Worm (Caenorhabditis elegans) whole organism, L3 larva: Measurements from ENCODE around the gene fbxb-75.

Source experiments
- R02D3.7 ChIP-seq: fragments of 150-350 bp; optimal IDR thresholded peaks from 2 replicates; lab custom pipeline; 2014; ENCODE audit warnings: missing biosample characterization, missing genetic modification characterization
- ZK546.5 ChIP-seq: sonication (generic microtip); optimal IDR thresholded peaks from 2 replicates; lab custom pipeline; 2017; ENCODE audit warnings: missing biosample characterization, missing genetic modification characterization
- aly-2 ChIP-seq: fragments of 150-350 bp; optimal IDR thresholded peaks from 2 replicates; lab custom pipeline; 2014; ENCODE audit warnings: missing biosample characterization, missing genetic modification characterization
- ama-1 ChIP-seq: fragments of 150-350 bp; optimal IDR thresholded peaks from 2 replicates; lab custom pipeline; 2018
- ceh-16 ChIP-seq: sonication (generic microtip); optimal IDR thresholded peaks from 2 replicates; lab custom pipeline; 2017; ENCODE audit warnings: missing biosample characterization, missing genetic modification characterization
- ceh-28 ChIP-seq: fragments of 150-350 bp; optimal IDR thresholded peaks from 2 replicates; lab custom pipeline; 2014; ENCODE audit warnings: missing biosample characterization, missing genetic modification reagents, missing genetic modification characterization
- ceh-82 ChIP-seq: fragments of 150-350 bp; optimal IDR thresholded peaks from 2 replicates; lab custom pipeline; 2014; ENCODE audit warnings: missing biosample characterization, missing genetic modification characterization
- ceh-9 ChIP-seq: sonication (generic microtip); optimal IDR thresholded peaks from 2 replicates; lab custom pipeline; 2018; ENCODE audit warnings: missing biosample characterization, missing genetic modification characterization
- daf-12 ChIP-seq: fragments of 150-350 bp; optimal IDR thresholded peaks from 2 replicates; lab custom pipeline; 2014; ENCODE audit warnings: missing biosample characterization, missing genetic modification reagents, missing genetic modification characterization
- egl-27 ChIP-seq: sonication (generic microtip); optimal IDR thresholded peaks from 4 replicates; lab custom pipeline; 2017; ENCODE audit warnings: missing biosample characterization, missing genetic modification reagents, missing genetic modification characterization
- egl-5 ChIP-seq: fragments of 150-350 bp; optimal IDR thresholded peaks from 2 replicates; lab custom pipeline; 2017; ENCODE audit warnings: missing biosample characterization, missing genetic modification reagents, missing genetic modification characterization, inconsistent platforms
- elt-2 ChIP-seq: sonication (generic microtip); optimal IDR thresholded peaks from 2 replicates; lab custom pipeline; 2016; ENCODE audit warnings: missing genetic modification reagents, mild to moderate bottlenecking, missing genetic modification characterization, missing compliant biosample characterization
- elt-3 ChIP-seq, 3 experiments: fragments of 150-350 bp in 1 of 3; sonication (generic microtip) in 2 of 3; optimal IDR thresholded peaks; 2 replicates in 2 of 3; 4 replicates in 1 of 3; lab custom pipeline; 2014 to 2017; ENCODE audit warnings: missing biosample characterization in 3 of 3, missing genetic modification characterization in 3 of 3
- fkh-10 ChIP-seq: sonication (generic microtip); optimal IDR thresholded peaks from 2 replicates; lab custom pipeline; 2017; ENCODE audit warnings: missing biosample characterization, missing genetic modification reagents, missing genetic modification characterization
- fkh-2 ChIP-seq: fragments of 150-350 bp; optimal IDR thresholded peaks from 2 replicates; lab custom pipeline; 2014; ENCODE audit warnings: missing biosample characterization, missing genetic modification reagents, missing genetic modification characterization
- fos-1 ChIP-seq: fragments of 150-350 bp; optimal IDR thresholded peaks from 2 replicates; lab custom pipeline; 2014; ENCODE audit warnings: missing biosample characterization, missing genetic modification characterization
- hmg-11 ChIP-seq: sonication (generic microtip); optimal IDR thresholded peaks from 2 replicates; lab custom pipeline; 2016; ENCODE audit warnings: missing genetic modification characterization, missing compliant biosample characterization
- jun-1 ChIP-seq: fragments of 150-350 bp; optimal IDR thresholded peaks from 2 replicates; lab custom pipeline; 2014; ENCODE audit warnings: missing biosample characterization, missing genetic modification reagents, missing genetic modification characterization
- lin-15B ChIP-seq: fragments of 150-350 bp; optimal IDR thresholded peaks from 2 replicates; lab custom pipeline; 2014; ENCODE audit warnings: missing biosample characterization, missing genetic modification characterization
- lin-39 ChIP-seq: fragments of 150-350 bp; optimal IDR thresholded peaks from 2 replicates; lab custom pipeline; 2018; ENCODE audit warnings: missing biosample characterization, missing genetic modification reagents, missing genetic modification characterization
- lsy-12 ChIP-seq: sonication (generic microtip); optimal IDR thresholded peaks from 2 replicates; lab custom pipeline; 2016; ENCODE audit warnings: mild to moderate bottlenecking, missing genetic modification characterization, missing compliant biosample characterization
- mdl-1 ChIP-seq: fragments of 150-350 bp; optimal IDR thresholded peaks from 2 replicates; lab custom pipeline; 2014; ENCODE audit warnings: missing biosample characterization, missing genetic modification characterization
- mml-1 ChIP-seq: fragments of 150-350 bp; sonication (generic microtip); optimal IDR thresholded peaks from 3 replicates; lab custom pipeline; 2014; ENCODE audit warnings: missing biosample characterization, missing genetic modification characterization
- nfya-1 ChIP-seq: sonication (generic microtip); optimal IDR thresholded peaks from 2 replicates; lab custom pipeline; 2017; ENCODE audit warnings: missing genetic modification characterization, mild to moderate bottlenecking, missing compliant biosample characterization, antibody characterized with exemption, moderate library complexity; ENCODE audit not compliant: insufficient read depth
- nhr-11 ChIP-seq: fragments of 150-350 bp; optimal IDR thresholded peaks from 2 replicates; lab custom pipeline; 2014; ENCODE audit warnings: missing biosample characterization, missing genetic modification characterization
- nhr-23 ChIP-seq: fragments of 150-350 bp; optimal IDR thresholded peaks from 2 replicates; lab custom pipeline; 2014; ENCODE audit warnings: missing biosample characterization, missing genetic modification reagents, missing genetic modification characterization
- nhr-237 ChIP-seq: fragments of 150-350 bp; optimal IDR thresholded peaks from 2 replicates; lab custom pipeline; 2014; ENCODE audit warnings: missing biosample characterization, missing genetic modification characterization
- nhr-25 ChIP-seq: sonication (generic microtip); optimal IDR thresholded peaks from 2 replicates; lab custom pipeline; 2017; ENCODE audit warnings: missing biosample characterization, missing genetic modification characterization
- nhr-28 ChIP-seq: fragments of 150-350 bp; optimal IDR thresholded peaks from 2 replicates; lab custom pipeline; 2014; ENCODE audit warnings: missing biosample characterization, missing genetic modification characterization
- nhr-43 ChIP-seq: sonication (generic microtip); optimal IDR thresholded peaks from 2 replicates; lab custom pipeline; 2016; ENCODE audit warnings: mild to moderate bottlenecking, missing genetic modification characterization, missing compliant biosample characterization; ENCODE audit not compliant: poor library complexity, severe bottlenecking
- nhr-67 ChIP-seq: fragments of 150-350 bp; optimal IDR thresholded peaks from 2 replicates; lab custom pipeline; 2014; ENCODE audit warnings: missing biosample characterization, missing genetic modification characterization
- nhr-76 ChIP-seq: fragments of 150-350 bp; sonication (generic microtip); optimal IDR thresholded peaks from 5 replicates; lab custom pipeline; 2014; ENCODE audit warnings: missing biosample characterization, missing genetic modification characterization
- nhr-77 ChIP-seq: fragments of 150-350 bp; optimal IDR thresholded peaks from 2 replicates; lab custom pipeline; 2014; ENCODE audit warnings: missing biosample characterization, missing genetic modification characterization
- pha-4 ChIP-seq: fragments of 150-350 bp; optimal IDR thresholded peaks from 2 replicates; lab custom pipeline; 2014; ENCODE audit warnings: missing biosample characterization, missing genetic modification reagents, missing genetic modification characterization
- pqm-1 ChIP-seq: fragments of 150-350 bp; optimal IDR thresholded peaks from 2 replicates; lab custom pipeline; 2017; ENCODE audit warnings: missing biosample characterization, missing genetic modification characterization, inconsistent platforms
- sea-2 ChIP-seq: fragments of 150-350 bp; sonication (generic microtip); optimal IDR thresholded peaks from 4 replicates; lab custom pipeline; 2014; ENCODE audit warnings: missing biosample characterization, missing genetic modification reagents, missing genetic modification characterization
- skn-1 ChIP-seq: fragments of 150-350 bp; optimal IDR thresholded peaks from 2 replicates; lab custom pipeline; 2014; ENCODE audit warnings: missing biosample characterization, missing genetic modification characterization
- snpc-4 ChIP-seq: fragments of 150-350 bp; optimal IDR thresholded peaks from 2 replicates; lab custom pipeline; 2014; ENCODE audit warnings: missing biosample characterization, missing genetic modification characterization
- tbx-2 ChIP-seq: sonication (generic microtip); optimal IDR thresholded peaks from 2 replicates; lab custom pipeline; 2016; ENCODE audit warnings: mild to moderate bottlenecking, missing genetic modification characterization, missing compliant biosample characterization
- unc-39 ChIP-seq: sonication (generic microtip); optimal IDR thresholded peaks from 4 replicates; lab custom pipeline; 2017; ENCODE audit warnings: missing biosample characterization, missing genetic modification characterization
- unc-62 ChIP-seq: fragments of 150-350 bp; sonication (generic microtip); optimal IDR thresholded peaks from 4 replicates; lab custom pipeline; 2014; ENCODE audit warnings: missing biosample characterization, missing genetic modification reagents, missing genetic modification characterization
- zag-1 ChIP-seq: fragments of 150-350 bp; optimal IDR thresholded peaks from 2 replicates; lab custom pipeline; 2014; ENCODE audit warnings: missing biosample characterization, missing genetic modification characterization
- ztf-4 ChIP-seq: fragments of 150-350 bp; optimal IDR thresholded peaks from 2 replicates; lab custom pipeline; 2014; ENCODE audit warnings: missing biosample characterization, missing genetic modification characterization

The fbxb-75 gene

DNA sequence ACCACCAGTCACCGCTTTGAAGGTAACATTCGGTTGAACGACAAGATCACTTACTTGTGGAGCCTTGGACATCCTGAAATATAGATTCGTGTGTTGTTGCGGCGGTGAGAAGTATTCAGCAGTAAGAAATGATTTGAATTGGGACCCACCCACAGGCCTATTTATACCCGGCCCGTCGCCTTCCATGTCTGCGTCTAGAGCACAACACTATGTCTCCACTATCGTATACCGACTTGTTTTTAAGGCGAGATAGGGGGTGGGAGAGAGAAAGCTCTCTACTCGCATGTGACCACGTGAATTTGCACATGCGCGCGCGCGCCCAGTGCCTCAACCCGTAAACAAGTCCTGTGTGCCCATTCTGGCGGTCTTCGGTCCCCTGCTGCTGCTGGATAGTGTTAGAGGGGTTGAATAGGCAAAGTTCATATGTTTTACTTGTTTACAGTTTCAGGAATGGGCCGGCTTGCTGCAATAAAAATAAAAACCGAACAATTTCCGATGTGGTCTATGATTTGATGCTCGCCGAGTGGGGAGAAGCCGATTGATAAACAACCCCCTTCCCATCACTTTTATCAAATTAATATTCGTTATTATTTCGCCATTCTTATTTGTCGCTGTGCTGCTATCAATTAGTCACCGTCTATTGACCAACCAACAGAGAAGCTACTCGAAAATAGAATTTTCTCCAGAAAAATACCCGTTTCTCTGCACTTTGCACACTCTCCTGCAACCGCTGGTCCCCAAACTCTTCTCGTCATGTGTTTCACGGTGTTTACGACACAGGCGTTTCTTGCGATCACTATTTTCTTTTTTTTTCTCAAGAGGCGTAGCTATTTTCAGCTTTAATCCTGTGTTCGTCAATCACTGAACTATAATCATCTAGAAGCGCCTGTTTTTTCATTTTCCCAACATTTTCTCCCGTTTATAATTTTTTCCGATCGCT lies 29.1 kb upstream of the fbxb-75 start (continued):
- no peak for TF ChIP-seq unc-39 (tag; lab: Kevin White, UChicago)
- TF ChIP-seq fos-1 (tag; lab: Kevin White, UChicago) = no peak
- TF ChIP-seq mdl-1 (tag; lab: Kevin White, UChicago) = peak; percentile 83
- no peak for TF ChIP-seq ceh-9 (tag; lab: Kevin White, UChicago)
- no peak for TF ChIP-seq daf-12
- peak; percentile 74 for TF ChIP-seq nfya-1 (tag; lab: Kevin White, UChicago)
- peak; percentile 52 for TF ChIP-seq snpc-4 (tag; lab: Kevin White, UChicago)
- peak; percentile 69 for TF ChIP-seq elt-2 (tag; lab: Kevin White, UChicago)
- no peak for TF ChIP-seq ZK546.5 (tag; lab: Kevin White, UChicago)
- TF ChIP-seq ceh-82 (tag; lab: Kevin White, UChicago) = no peak
- no peak for TF ChIP-seq aly-2 (tag; lab: Kevin White, UChicago)
- TF ChIP-seq nhr-77 = no peak
- TF ChIP-seq ceh-28 = no peak
- TF ChIP-seq, all 47 proteins: peak for 15

DNA sequence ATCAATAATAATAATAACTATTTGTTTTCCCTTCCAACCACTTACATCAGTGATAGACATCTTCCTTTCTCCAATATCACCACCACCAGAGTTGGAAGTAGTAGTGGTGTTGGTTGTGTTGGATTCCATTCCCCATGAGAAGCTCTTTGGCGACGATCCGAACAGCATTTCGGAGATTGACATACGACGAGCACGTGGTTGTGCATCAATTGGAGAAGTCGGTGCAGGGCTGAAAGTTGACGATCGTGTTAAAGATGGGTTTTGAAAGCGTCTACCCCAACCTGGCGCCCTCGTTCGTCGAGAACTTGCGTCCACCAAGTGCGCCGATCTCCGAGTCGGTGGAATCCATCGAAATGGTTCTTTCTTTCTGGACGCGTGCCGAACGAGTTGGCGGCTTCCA lies 28.1 kb upstream of the fbxb-75 start:
- TF ChIP-seq mml-1 (tag; lab: Kevin White, UChicago) = no peak
- no peak for TF ChIP-seq nhr-43 (tag; lab: Kevin White, UChicago)
- no peak for TF ChIP-seq skn-1
- no peak for TF ChIP-seq unc-62 (GFP tag; lab: Kevin White, UChicago)
- no peak for TF ChIP-seq lin-39 (tag; lab: Kevin White, UChicago)
- TF ChIP-seq nhr-67 (tag; lab: Kevin White, UChicago) = no peak
- no peak for TF ChIP-seq R02D3.7 (tag; lab: Kevin White, UChicago)

DNA sequence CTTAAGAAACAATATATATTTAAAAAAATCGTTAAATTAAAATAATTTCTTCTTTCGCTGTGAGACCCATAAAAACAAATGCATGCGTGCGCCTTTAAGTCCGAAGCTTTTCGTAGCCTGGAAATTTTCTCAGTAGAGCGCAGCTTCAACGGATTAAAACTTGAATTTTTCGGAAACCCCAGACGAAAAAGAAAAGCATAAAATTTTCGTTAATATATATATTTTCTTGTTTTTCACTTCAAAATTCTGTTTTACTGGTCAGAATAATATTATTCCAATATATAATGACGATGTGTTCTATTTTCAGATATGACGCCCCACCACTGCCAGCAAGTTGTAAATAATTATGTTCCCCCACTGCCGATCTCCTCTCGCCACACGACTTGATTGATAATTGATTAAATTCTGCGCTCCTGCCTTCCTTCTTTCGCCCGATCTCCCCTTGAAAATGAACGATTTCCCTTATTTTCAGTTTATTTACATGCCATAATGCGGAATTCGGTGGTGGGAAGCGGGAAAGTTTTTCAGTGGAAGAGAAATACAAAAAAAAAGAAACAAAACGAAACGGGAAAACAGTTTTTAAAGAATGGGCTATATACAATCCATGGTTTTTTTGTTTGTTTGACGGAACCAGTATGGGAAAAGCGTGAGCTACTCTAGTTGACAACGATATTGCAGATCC lies 27.2 kb upstream of the fbxb-75 start:
- TF ChIP-seq nhr-11 (tag; lab: Kevin White, UChicago) (no peak), mml-1 (tag; lab: Kevin White, UChicago) (no peak), ztf-4 (tag; lab: Kevin White, UChicago) (peak; percentile 69), skn-1 (no peak), pha-4 (tag; lab: Kevin White, UChicago) (peak; percentile 46), lin-15B (tag; lab: Kevin White, UChicago) (no peak), ceh-16 (tag; lab: Kevin White, UChicago) (no peak), egl-27 (tag; lab: Kevin White, UChicago) (no peak), aly-2 (tag; lab: Kevin White, UChicago) (no peak), fkh-2 (tag; lab: Kevin White, UChicago) (no peak), pqm-1 (tag; lab: Kevin White, UChicago) (no peak), elt-3 (tag; optimal IDR thresholded peaks at IDR 0.05; lab: Kevin White, UChicago) (no peak), nhr-23 (tag; lab: Kevin White, UChicago) (peak; percentile 14), zag-1 (tag; lab: Kevin White, UChicago) (no peak), nhr-28 (tag; lab: Kevin White, UChicago) (no peak), ama-1 (peak; percentile 98), nhr-77 (no peak), tbx-2 (tag; lab: Kevin White, UChicago) (peak; percentile 46), jun-1 (peak; percentile 17), fkh-10 (GFP tag; lab: Kevin White, UChicago) (no peak), ceh-9 (tag; lab: Kevin White, UChicago) (no peak), nhr-67 (tag; lab: Kevin White, UChicago) (no peak), ceh-28 (no peak), mdl-1 (tag; lab: Kevin White, UChicago) (no peak), R02D3.7 (tag; lab: Kevin White, UChicago) (no peak), snpc-4 (tag; lab: Kevin White, UChicago) (no peak), sea-2 (GFP tag; lab: Kevin White, UChicago) (no peak), ceh-82 (tag; lab: Kevin White, UChicago) (no peak), hmg-11 (peak; percentile 9), nhr-237 (tag; lab: Kevin White, UChicago) (no peak), unc-39 (tag; lab: Kevin White, UChicago) (no peak), nfya-1 (tag; lab: Kevin White, UChicago) (no peak), unc-62 (GFP tag; lab: Kevin White, UChicago) (no peak), ZK546.5 (tag; lab: Kevin White, UChicago) (no peak), fos-1 (tag; lab: Kevin White, UChicago) (no peak), elt-2 (tag; lab: Kevin White, UChicago) (peak; percentile 40), nhr-43 (tag; lab: Kevin White, UChicago) (peak; percentile 65), nhr-25 (no peak), nhr-76 (no peak), daf-12 (no peak), lsy-12 (peak; percentile 46), egl-5 (tag; lab: Kevin White, UChicago) (no peak), lin-39 (tag; lab: Kevin White, UChicago) (no peak)
